Worm (Caenorhabditis elegans) whole organism, L3 larva: ENCODE data around the gene tbx-38.

Source experiments
- fkh-10 ChIP-seq: sonication (generic microtip); optimal IDR thresholded peaks from 2 replicates; lab custom pipeline; 2017; ENCODE audit warnings: missing biosample characterization, missing genetic modification reagents, missing genetic modification characterization
- nhr-237 ChIP-seq: fragments of 150-350 bp; optimal IDR thresholded peaks from 2 replicates; lab custom pipeline; 2014; ENCODE audit warnings: missing biosample characterization, missing genetic modification characterization
- sea-2 ChIP-seq: fragments of 150-350 bp; sonication (generic microtip); optimal IDR thresholded peaks from 4 replicates; lab custom pipeline; 2014; ENCODE audit warnings: missing biosample characterization, missing genetic modification reagents, missing genetic modification characterization

DNA sequence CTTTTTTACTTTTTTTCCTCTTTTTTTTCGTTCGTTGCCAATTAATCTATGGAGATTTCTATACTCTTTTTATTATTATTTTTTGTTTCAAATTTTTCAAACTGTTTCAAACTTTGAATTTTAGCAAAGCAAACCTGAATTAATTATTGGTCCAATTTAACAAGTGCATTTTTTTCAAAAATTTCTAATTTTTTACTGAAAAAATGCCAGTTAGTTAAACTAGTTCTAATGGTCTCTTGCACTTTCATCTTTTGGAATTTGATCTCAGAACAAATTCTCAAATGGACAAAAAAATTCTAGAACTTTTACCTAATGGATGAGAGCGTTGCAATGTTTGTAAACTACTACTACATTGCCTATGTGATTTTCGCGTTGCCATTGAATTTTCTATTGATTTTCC is 4.1 kb downstream of the tbx-38 start, which contains the start of gene srd-74:
- TF ChIP-seq sea-2 (no peak), fkh-10 (GFP tag; lab: Kevin White, UChicago) (no peak), nhr-237 (no peak)
